Worm (Caenorhabditis elegans): Measurements from ENCODE around the gene F11A5.18.

ce11 chrV:16233624-16234023 is 30.9 kb downstream of the F11A5.18 start, which contains the start of gene clec-233:
- no peak for TF ChIP-seq alr-1 (tag; optimal IDR thresholded peaks at IDR 0.05; ENCODE audit: borderline replicate concordance)
- no peak for TF ChIP-seq fos-1 (tag; optimal IDR thresholded peaks at IDR 0.05)
- no peak for TF ChIP-seq ceh-82 (tag; optimal IDR thresholded peaks at IDR 0.05)

Measured in whole organism, L1 larva.